Fruit fly (Drosophila melanogaster): Measurements from ENCODE around the gene CG17129.

dm6 chr3L:629916-630663 lies 50.0 kb downstream of the CG17129 start:
- TF ChIP-seq Pif1B (GFP tag; optimal IDR thresholded peaks at IDR 0.05) (no peak), CG13204 (GFP tag; optimal IDR thresholded peaks at IDR 0.05) (no peak), fd96Ca (GFP tag; IDR thresholded peaks at IDR 0.05) (no peak), CG4496 (GFP tag; IDR thresholded peaks at IDR 0.05) (peak; percentile 76), EcR (GFP tag; optimal IDR thresholded peaks at IDR 0.05) (no peak), CG8159 (tag; optimal IDR thresholded peaks at IDR 0.05) (peak; percentile 6), Snoo (tag; optimal IDR thresholded peaks at IDR 0.05) (peak; percentile 29), CG32121 (GFP tag; IDR thresholded peaks at IDR 0.05) (no peak), CG34367 (tag; optimal IDR thresholded peaks at IDR 0.05) (no peak), CG15710 (tag; optimal IDR thresholded peaks at IDR 0.05) (no peak)
